Fruit fly (Drosophila melanogaster) whole organism, embryonic: ENCODE results near the gene LysS.

ENCODE experiments used
- Awh ChIP-seq: fragments of 200-800 bp; sonication (Bioruptor generic); IDR thresholded peaks from 2 replicates; pipeline ENCODE4, ENCODE4 v1.3.6; 2022; ENCODE audit warnings: missing biosample characterization, missing genetic modification characterization
- CG12391 ChIP-seq: fragments of 200-800 bp; sonication (Bioruptor generic); optimal IDR thresholded peaks from 3 replicates; lab custom pipeline; 2018; ENCODE audit warnings: missing biosample characterization, mild to moderate bottlenecking, missing genetic modification characterization, moderate library complexity
- CG12769 ChIP-seq: fragments of 200-800 bp; sonication (Bioruptor generic); optimal IDR thresholded peaks from 2 replicates; lab custom pipeline; 2019; ENCODE audit warnings: missing biosample characterization, mild to moderate bottlenecking, missing genetic modification characterization, moderate library complexity
- CG13624 ChIP-seq: fragments of 200-800 bp; sonication (Bioruptor generic); optimal IDR thresholded peaks from 2 replicates; lab custom pipeline; 2016; ENCODE audit warnings: missing biosample characterization, missing genetic modification characterization
- CG14667 ChIP-seq: fragments of 200-800 bp; sonication (Bioruptor generic); IDR thresholded peaks from 2 replicates; pipeline ENCODE4 v1.3.6; 2022; ENCODE audit warnings: missing biosample characterization, missing genetic modification characterization
- CG15479 ChIP-seq: fragments of 200-800 bp; sonication (Bioruptor generic); optimal IDR thresholded peaks from 3 replicates; lab custom pipeline; 2019; ENCODE audit warnings: missing biosample characterization, mild to moderate bottlenecking, missing genetic modification characterization, moderate library complexity
- CG15696 ChIP-seq: fragments of 200-800 bp; sonication (Bioruptor generic); optimal IDR thresholded peaks from 2 replicates; lab custom pipeline; 2019; ENCODE audit warnings: missing biosample characterization, mild to moderate bottlenecking, missing genetic modification characterization, moderate library complexity
- CG16815 ChIP-seq: fragments of 200-800 bp; sonication (Bioruptor generic); optimal IDR thresholded peaks from 3 replicates; lab custom pipeline; 2017; ENCODE audit warnings: missing biosample characterization, mild to moderate bottlenecking, missing genetic modification characterization
- CG16863 ChIP-seq: fragments of 200-800 bp; sonication (Bioruptor generic); optimal IDR thresholded peaks from 3 replicates; lab custom pipeline; 2016; ENCODE audit warnings: missing biosample characterization, missing genetic modification characterization
- CG17912 ChIP-seq: fragments of 200-800 bp; sonication (Bioruptor generic); optimal IDR thresholded peaks from 2 replicates; lab custom pipeline; 2018; ENCODE audit warnings: missing biosample characterization, mild to moderate bottlenecking, missing genetic modification characterization
- CG31441 ChIP-seq: fragments of 200-800 bp; sonication (Bioruptor generic); IDR thresholded peaks from 2 replicates; pipeline ENCODE4 v1.3.6; 2022; ENCODE audit warnings: missing biosample characterization, missing genetic modification characterization
- CG34224 ChIP-seq: fragments of 200-800 bp; sonication (Bioruptor generic); IDR thresholded peaks from 3 replicates; pipeline ENCODE4 v1.3.6; 2022; ENCODE audit warnings: missing biosample characterization, missing genetic modification characterization; ENCODE audit not compliant: partially characterized antibody
- CG34422 ChIP-seq: fragments of 200-800 bp; sonication (Bioruptor generic); IDR thresholded peaks from 3 replicates; pipeline ENCODE4 v1.3.6; 2022; ENCODE audit warnings: missing biosample characterization, missing genetic modification characterization
- CG7372 ChIP-seq: fragments of 200-800 bp; sonication (Bioruptor generic); IDR thresholded peaks from 2 replicates; pipeline ENCODE4 v1.3.6; 2022; ENCODE audit warnings: missing biosample characterization, missing genetic modification characterization
- CG7786 ChIP-seq: fragments of 200-800 bp; sonication (Bioruptor generic); optimal IDR thresholded peaks from 2 replicates; lab custom pipeline; 2016; ENCODE audit warnings: missing biosample characterization, missing genetic modification characterization
- CG7839 ChIP-seq: fragments of 200-800 bp; sonication (Bioruptor generic); optimal IDR thresholded peaks from 3 replicates; lab custom pipeline; 2018; ENCODE audit warnings: missing biosample characterization, mild to moderate bottlenecking, missing genetic modification characterization, moderate library complexity
- CG7928 ChIP-seq: fragments of 200-800 bp; sonication (Bioruptor generic); optimal IDR thresholded peaks from 2 replicates; lab custom pipeline; 2017; ENCODE audit warnings: missing biosample characterization, mild to moderate bottlenecking, missing genetic modification characterization
- CG8089 ChIP-seq: fragments of 200-800 bp; sonication (Bioruptor generic); optimal IDR thresholded peaks from 3 replicates; lab custom pipeline; 2016; ENCODE audit warnings: missing biosample characterization, missing genetic modification characterization
- CG8388 ChIP-seq: fragments of 200-800 bp; sonication (Bioruptor generic); optimal IDR thresholded peaks from 2 replicates; lab custom pipeline; 2019; ENCODE audit warnings: missing biosample characterization, mild to moderate bottlenecking, missing genetic modification characterization, moderate library complexity
- CG8924 ChIP-seq: fragments of 200-800 bp; optimal IDR thresholded peaks from 3 replicates; lab custom pipeline; 2019; ENCODE audit warnings: missing biosample characterization, mild to moderate bottlenecking, missing genetic modification characterization, moderate library complexity
- CTCF ChIP-seq: fragments of 200-800 bp; sonication (Bioruptor generic); optimal IDR thresholded peaks from 2 replicates; lab custom pipeline; 2017; ENCODE audit warnings: missing biosample characterization, mild to moderate bottlenecking, missing genetic modification characterization, moderate library complexity
- Dip3 ChIP-seq: fragments of 200-800 bp; sonication (Bioruptor generic); optimal IDR thresholded peaks from 3 replicates; lab custom pipeline; 2016; ENCODE audit warnings: missing biosample characterization, missing genetic modification characterization
- Doc2 ChIP-seq: fragments of 200-800 bp; sonication (Bioruptor generic); IDR thresholded peaks from 2 replicates; pipeline ENCODE4 v1.3.6; 2022; ENCODE audit warnings: missing biosample characterization, missing genetic modification characterization
- Hsf ChIP-seq: fragments of 200-800 bp; sonication (Bioruptor generic); optimal IDR thresholded peaks from 3 replicates; lab custom pipeline; 2016; ENCODE audit warnings: missing biosample characterization, missing genetic modification characterization
- Jarid2 ChIP-seq: fragments of 200-800 bp; sonication (Bioruptor generic); optimal IDR thresholded peaks from 3 replicates; lab custom pipeline; 2017; ENCODE audit warnings: mild to moderate bottlenecking, missing biosample characterization, missing genetic modification reagents, missing genetic modification characterization
- NFAT ChIP-seq: fragments of 200-800 bp; sonication (Bioruptor generic); IDR thresholded peaks from 2 replicates; pipeline ENCODE4 v1.3.6; 2022; ENCODE audit warnings: missing biosample characterization, missing genetic modification characterization
- Ravus ChIP-seq: fragments of 200-800 bp; sonication (Bioruptor generic); IDR thresholded peaks from 2 replicates; pipeline ENCODE4 v1.3.6; 2022; ENCODE audit warnings: missing biosample characterization, missing genetic modification characterization
- Scr ChIP-seq: fragments of 200-800 bp; sonication (Bioruptor generic); IDR thresholded peaks from 2 replicates; pipeline ENCODE4 v1.3.6; 2022; ENCODE audit warnings: missing biosample characterization, missing genetic modification characterization; ENCODE audit not compliant: partially characterized antibody
- Six4 ChIP-seq: fragments of 200-800 bp; sonication (Bioruptor generic); optimal IDR thresholded peaks from 2 replicates; lab custom pipeline; 2016; ENCODE audit warnings: missing biosample characterization, missing genetic modification characterization
- Sox102F ChIP-seq: fragments of 200-800 bp; sonication (Bioruptor generic); optimal IDR thresholded peaks from 2 replicates; lab custom pipeline; 2018; ENCODE audit warnings: missing biosample characterization, mild to moderate bottlenecking, missing genetic modification characterization, moderate library complexity
- abd-A ChIP-seq: fragments of 200-800 bp; sonication (Bioruptor generic); optimal IDR thresholded peaks from 3 replicates; lab custom pipeline; 2019; ENCODE audit warnings: missing biosample characterization, mild to moderate bottlenecking, missing genetic modification characterization, moderate library complexity
- crc ChIP-seq: fragments of 200-800 bp; sonication (Bioruptor generic); optimal IDR thresholded peaks from 2 replicates; lab custom pipeline; 2016; ENCODE audit warnings: missing biosample characterization, missing genetic modification characterization
- dmrt11E ChIP-seq: fragments of 200-800 bp; sonication (Bioruptor generic); optimal IDR thresholded peaks from 3 replicates; lab custom pipeline; 2018; ENCODE audit warnings: missing biosample characterization, mild to moderate bottlenecking, missing genetic modification characterization, moderate library complexity
- emc ChIP-seq: fragments of 200-800 bp; sonication (Bioruptor generic); optimal IDR thresholded peaks from 2 replicates; lab custom pipeline; 2016; ENCODE audit warnings: missing biosample characterization, missing genetic modification characterization
- exex ChIP-seq: fragments of 200-800 bp; sonication (Bioruptor generic); optimal IDR thresholded peaks from 4 replicates; lab custom pipeline; 2018; ENCODE audit warnings: missing biosample characterization, mild to moderate bottlenecking, missing genetic modification characterization, moderate library complexity
- fu2 ChIP-seq: fragments of 200-800 bp; sonication (Bioruptor generic); optimal IDR thresholded peaks from 2 replicates; lab custom pipeline; 2016; ENCODE audit warnings: missing biosample characterization, missing genetic modification characterization
- gsb-n ChIP-seq: fragments of 200-800 bp; sonication (Bioruptor generic); optimal IDR thresholded peaks from 3 replicates; lab custom pipeline; 2018; ENCODE audit warnings: missing biosample characterization, mild to moderate bottlenecking, missing genetic modification characterization
- maf-S ChIP-seq: fragments of 200-800 bp; sonication (Bioruptor generic); optimal IDR thresholded peaks from 2 replicates; lab custom pipeline; 2016; ENCODE audit warnings: missing biosample characterization, missing genetic modification characterization
- mam ChIP-seq: fragments of 200-800 bp; sonication (Bioruptor generic); optimal IDR thresholded peaks from 3 replicates; lab custom pipeline; 2016; ENCODE audit warnings: missing biosample characterization, missing genetic modification characterization
- phol ChIP-seq: fragments of 200-800 bp; sonication (Bioruptor generic); optimal IDR thresholded peaks from 3 replicates; lab custom pipeline; 2018; ENCODE audit warnings: missing biosample characterization, mild to moderate bottlenecking, missing genetic modification characterization, moderate library complexity
- prd ChIP-seq, 3 experiments: fragments of >200 bp in 2 of 3; fragments of 200-800 bp in 1 of 3; sonication (Bioruptor generic) in 1 of 3; optimal IDR thresholded peaks in 2 of 3; IDR thresholded peaks in 1 of 3; 2 replicates in 2 of 3; 3 replicates in 1 of 3; pipeline versions ENCODE4 v1.3.6 to Lab custom; 2017 to 2022; ENCODE audit warnings: missing biosample characterization in 1 of 3, missing genetic modification characterization in 1 of 3
- row ChIP-seq: fragments of 200-800 bp; sonication (Bioruptor generic); IDR thresholded peaks from 3 replicates; pipeline ENCODE4 v1.3.6; 2022; ENCODE audit warnings: missing biosample characterization, missing genetic modification characterization
- sc ChIP-seq, 3 experiments: fragments of >200 bp in 2 of 3; fragments of 200-800 bp in 1 of 3; sonication (Bioruptor generic) in 1 of 3; optimal IDR thresholded peaks; 2 replicates in 2 of 3; 3 replicates in 1 of 3; lab custom pipeline; 2017; ENCODE audit warnings: mild to moderate bottlenecking in 1 of 3, missing biosample characterization in 1 of 3, missing genetic modification characterization in 1 of 3, missing genetic modification reagents in 1 of 3
- sd ChIP-seq: fragments of 200-800 bp; sonication (Bioruptor generic); optimal IDR thresholded peaks from 3 replicates; lab custom pipeline; 2018; ENCODE audit warnings: missing biosample characterization, mild to moderate bottlenecking, missing genetic modification characterization, moderate library complexity
- sisA ChIP-seq: fragments of 200-800 bp; sonication (Bioruptor generic); IDR thresholded peaks from 2 replicates; pipeline ENCODE4 v1.3.6; 2022; ENCODE audit warnings: missing biosample characterization, missing genetic modification characterization
- slou ChIP-seq: fragments of 200-800 bp; sonication (Bioruptor generic); optimal IDR thresholded peaks from 3 replicates; lab custom pipeline; 2016; ENCODE audit warnings: missing biosample characterization, missing genetic modification characterization
- stwl ChIP-seq: fragments of 200-800 bp; sonication (Bioruptor generic); optimal IDR thresholded peaks from 3 replicates; lab custom pipeline; 2018; ENCODE audit warnings: missing biosample characterization, mild to moderate bottlenecking, missing genetic modification characterization, moderate library complexity
- sug ChIP-seq: fragments of 200-800 bp; optimal IDR thresholded peaks from 2 replicates; lab custom pipeline; 2019; ENCODE audit warnings: missing biosample characterization, mild to moderate bottlenecking, missing genetic modification characterization, moderate library complexity

LysS gene

DNA sequence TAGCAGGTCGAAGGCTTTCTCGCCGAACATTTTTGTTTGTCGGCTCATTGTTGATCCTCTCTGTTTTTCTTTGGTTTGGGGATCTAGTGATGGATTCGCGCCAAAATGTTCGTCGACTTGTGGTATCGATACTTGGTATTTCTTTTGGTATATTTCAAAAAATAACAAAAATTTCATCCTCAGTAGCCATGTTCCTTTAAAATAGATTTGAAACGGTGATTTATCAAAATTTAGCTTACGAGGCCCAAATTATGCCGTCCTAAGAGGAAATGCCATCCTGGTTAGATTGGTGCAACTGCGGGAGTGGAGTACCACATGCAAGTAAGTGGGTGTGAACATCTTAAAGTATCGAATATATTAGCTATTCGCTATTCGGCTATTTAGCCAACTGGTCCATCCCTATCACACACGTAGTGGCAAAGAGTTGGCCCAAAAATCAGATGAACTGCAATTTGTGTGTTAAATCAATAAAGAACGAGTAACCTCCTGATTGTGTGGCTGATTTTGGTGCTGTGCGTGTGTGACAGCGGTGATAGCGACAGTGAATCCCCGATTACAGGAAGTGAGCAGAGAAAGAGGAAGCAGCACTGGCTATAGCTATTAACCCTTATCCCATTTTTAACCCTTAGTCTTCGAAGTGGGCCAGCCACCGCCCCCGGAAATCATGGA lies 20.2 kb downstream of the LysS start, which contains the start of the genes Psf1 and Sac1 (continued):
- TF ChIP-seq Hsf (GFP tag; lab: Kevin White, UChicago) (peak; percentile 57), CG16863 (peak; percentile 93), CG7928 (GFP tag; lab: Kevin White, UChicago) (peak; percentile 10), sug (tag; lab: Kevin White, UChicago) (peak; percentile 65), CG8924 (tag; lab: Kevin White, UChicago) (peak; percentile 10), CG34224 (GFP tag; lab: Robert Waterston, UW) (peak; percentile 79), sc (optimal IDR thresholded peaks at IDR 0.05; lab: Kevin White, UChicago) (no peak), sc (GFP tag; optimal IDR thresholded peaks at IDR 0.05; lab: Kevin White, UChicago) (no peak), phol (peak; percentile 76), prd (optimal IDR thresholded peaks at IDR 0.05; lab: Kevin White, UChicago) (no peak), prd (GFP tag; IDR thresholded peaks at IDR 0.05; lab: Robert Waterston, UW) (peak; percentile 71), exex (no peak), NFAT (GFP tag; lab: Robert Waterston, UW) (peak; percentile 43; the same call in 1 of the 2 replicates), Sox102F (peak; percentile 32), Six4 (GFP tag; lab: Kevin White, UChicago) (no peak), sisA (GFP tag; lab: Robert Waterston, UW) (peak; percentile 58), CG34422 (GFP tag; lab: Robert Waterston, UW) (peak; percentile 58; the same call in 1 of the 3 replicates), CG7372 (GFP tag; lab: Robert Waterston, UW) (no peak), CG13624 (peak; percentile 73), CTCF (no peak), CG14667 (GFP tag; lab: Robert Waterston, UW) (no peak), sd (tag; lab: Kevin White, UChicago) (no peak), CG12769 (tag; lab: Kevin White, UChicago) (no peak), abd-A (no peak), maf-S (peak; percentile 26), CG7839 (tag; lab: Kevin White, UChicago) (peak; percentile 36), fu2 (GFP tag; lab: Kevin White, UChicago) (peak; percentile 77), CG8388 (GFP tag; lab: Kevin White, UChicago) (peak; percentile 4), Ravus (GFP tag; lab: Robert Waterston, UW) (no peak), CG8089 (GFP tag; lab: Kevin White, UChicago) (peak; percentile 38), mam (peak; percentile 68), CG12391 (tag; lab: Kevin White, UChicago) (peak; percentile 64), CG7786 (GFP tag; lab: Kevin White, UChicago) (peak; percentile 55), Scr (peak; percentile 95), CG15696 (tag; lab: Kevin White, UChicago) (peak; percentile 46), dmrt11E (tag; lab: Kevin White, UChicago) (peak; percentile 40), Dip3 (GFP tag; lab: Kevin White, UChicago) (peak; percentile 46), CG15479 (no peak), Doc2 (GFP tag; lab: Robert Waterston, UW) (no peak), Jarid2 (GFP tag; lab: Kevin White, UChicago) (no peak), emc (GFP tag; lab: Kevin White, UChicago) (no peak), CG16815 (GFP tag; lab: Kevin White, UChicago) (peak; percentile 5), crc (peak; percentile 7), CG31441 (GFP tag; lab: Robert Waterston, UW) (no peak; the same call in 1 of the 2 replicates), Awh (no peak), gsb-n (tag; lab: Kevin White, UChicago) (no peak), slou (GFP tag; lab: Kevin White, UChicago) (no peak), row (peak; percentile 92), CG17912 (GFP tag; lab: Kevin White, UChicago) (no peak), stwl (tag; lab: Kevin White, UChicago) (peak; percentile 42)
